Fruit fly (Drosophila melanogaster): Measurements from ENCODE around the gene CG8028.
A peak's percentile ranks its signal among the peaks of the same experiment; 100 is the strongest.

The CG8028 gene

dm6 chrX:19298785-19299114 lies 18.6 kb upstream of the CG8028 start (continued):
- TF ChIP-seq CG4730 (GFP tag; IDR thresholded peaks at IDR 0.05) (no peak; the same call in 1 of the 2 replicates), Med (GFP tag) (peak; percentile 91), CG11456 (GFP tag; IDR thresholded peaks at IDR 0.05) (peak; percentile 66; the same call in 2 of the 3 replicates), peb (GFP tag; IDR thresholded peaks at IDR 0.05) (no peak), org-1 (GFP tag; optimal IDR thresholded peaks at IDR 0.05) (no peak), Mes4 (GFP tag; optimal IDR thresholded peaks at IDR 0.05) (no peak), E2f1 (GFP tag; IDR thresholded peaks at IDR 0.05) (peak; percentile 61), CoRest (tag; optimal IDR thresholded peaks at IDR 0.05) (peak; percentile 30), Fer1 (GFP tag; optimal IDR thresholded peaks at IDR 0.05) (no peak), CG7963 (GFP tag; IDR thresholded peaks at IDR 0.05; ENCODE audit: partially characterized antibody) (no peak), hbn (GFP tag; IDR thresholded peaks at IDR 0.05; ENCODE audit: partially characterized antibody) (no peak), Blimp-1 (GFP tag; optimal IDR thresholded peaks at IDR 0.05) (peak; percentile 48), knrl (GFP tag; IDR thresholded peaks at IDR 0.05; ENCODE audit: partially characterized antibody) (no peak; the same call in 2 of the 3 replicates), E2f2 (GFP tag; IDR thresholded peaks at IDR 0.05) (no peak; the same call in 1 of the 2 replicates), ci (GFP tag; IDR thresholded peaks at IDR 0.05) (peak; percentile 82), NK7.1 (GFP tag; optimal IDR thresholded peaks at IDR 0.05) (no peak), rib (GFP tag; IDR thresholded peaks at IDR 0.05) (no peak; the same call in 1 of the 2 replicates), en (GFP tag; optimal IDR thresholded peaks at IDR 0.05) (no peak), Ptx1 (GFP tag; IDR thresholded peaks at IDR 0.05) (peak; percentile 58), BtbVII (GFP tag; optimal IDR thresholded peaks at IDR 0.05) (no peak), CG31388 (GFP tag; optimal IDR thresholded peaks at IDR 0.05) (no peak), CG3847 (GFP tag; IDR thresholded peaks at IDR 0.05) (no peak), Gug (GFP tag; IDR thresholded peaks at IDR 0.05) (peak; percentile 37; the same call in 1 of the 4 replicates), Doc2 (GFP tag; IDR thresholded peaks at IDR 0.05) (no peak), CG9932 (GFP tag; IDR thresholded peaks at IDR 0.05) (peak; percentile 51; the same call in 1 of the 2 replicates), CG14710 (tag; optimal IDR thresholded peaks at IDR 0.05) (peak; percentile 33), sc (optimal IDR thresholded peaks at IDR 0.05) (no peak), sc (GFP tag; optimal IDR thresholded peaks at IDR 0.05) (no peak), pan (optimal IDR thresholded peaks at IDR 0.05) (no peak), pan (GFP tag; optimal IDR thresholded peaks at IDR 0.05 in 1 of 2, IDR thresholded peaks at IDR 0.05 in 1 of 2) (peak in 1 of 2 experiments; percentile 72), ham (GFP tag; IDR thresholded peaks at IDR 0.05) (no peak), CG4360 (GFP tag; IDR thresholded peaks at IDR 0.05) (0 out of 2 replicates have a peak, but pooled peaks have one; percentile 11), ERR (GFP tag; optimal IDR thresholded peaks at IDR 0.05) (no peak), C15 (GFP tag; IDR thresholded peaks at IDR 0.05) (no peak), unpg (GFP tag; optimal IDR thresholded peaks at IDR 0.05) (peak; percentile 65), CG6813 (GFP tag; optimal IDR thresholded peaks at IDR 0.05) (no peak), CG18476 (GFP tag; optimal IDR thresholded peaks at IDR 0.05) (peak; percentile 48), Opbp (GFP tag; IDR thresholded peaks at IDR 0.05; ENCODE audit: partially characterized antibody) (no peak), CG8924 (tag; optimal IDR thresholded peaks at IDR 0.05) (peak; percentile 0), CG17328 (GFP tag; IDR thresholded peaks at IDR 0.05) (peak; percentile 61), Dbx (GFP tag; IDR thresholded peaks at IDR 0.05) (peak; percentile 55; the same call in 2 of the 3 replicates), CG6175 (GFP tag; IDR thresholded peaks at IDR 0.05) (no peak), Xrp1 (GFP tag; IDR thresholded peaks at IDR 0.05) (peak; percentile 74), CG8478 (optimal IDR thresholded peaks at IDR 0.05) (no peak), HHEX (GFP tag; optimal IDR thresholded peaks at IDR 0.05) (no peak), slou (GFP tag; optimal IDR thresholded peaks at IDR 0.05) (no peak), otp (GFP tag; IDR thresholded peaks at IDR 0.05) (peak; percentile 48; the same call in 1 of the 3 replicates), lov (optimal IDR thresholded peaks at IDR 0.05) (no peak), lov (GFP tag; IDR thresholded peaks at IDR 0.05) (peak; percentile 60; the same call in 1 of the 3 replicates), CG6854 (GFP tag; optimal IDR thresholded peaks at IDR 0.05) (no peak), CG8359 (GFP tag; optimal IDR thresholded peaks at IDR 0.05; ENCODE audit: borderline replicate concordance) (no peak), Hey (tag; optimal IDR thresholded peaks at IDR 0.05) (no peak), CG3726 (GFP tag; IDR thresholded peaks at IDR 0.05) (0 out of 3 replicates have a peak, but pooled peaks have one; percentile 30)
